Worm (Caenorhabditis elegans): ENCODE results near the gene tbh-1.
"Not testable (repeated sequence)": the region's sequence is repeated elsewhere in the genome, so short reads cannot be mapped to it uniquely, and the experiment has no call there.

The tbh-1 gene

DNA sequence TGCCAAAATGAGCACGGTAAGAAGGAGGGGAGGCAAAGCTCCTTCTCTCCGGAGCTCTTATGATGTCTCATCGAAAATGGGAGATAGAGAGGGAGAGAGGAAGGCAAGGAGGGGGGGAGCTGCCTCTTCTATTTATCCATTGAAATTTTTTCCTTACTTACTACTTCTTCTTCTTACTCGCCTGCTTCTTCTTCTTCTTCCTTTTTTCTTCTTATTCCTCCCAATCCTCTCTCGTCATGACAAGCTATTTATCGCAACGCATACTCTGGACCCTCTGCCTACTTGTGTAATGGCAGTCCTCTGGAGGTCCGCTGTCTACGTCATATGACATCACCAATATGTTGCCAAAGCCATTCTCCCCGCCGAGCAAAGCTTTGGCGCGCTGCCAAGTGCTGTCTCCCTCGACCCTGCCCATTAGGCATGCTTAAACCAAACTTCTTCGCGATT, 30.5 kb upstream of the tbh-1 start (continued):
- no peak for TF ChIP-seq vab-7 (GFP tag; IDR thresholded peaks at IDR 0.05)
- no peak for TF ChIP-seq R02D3.7 (tag; optimal IDR thresholded peaks at IDR 0.05)
- no peak for TF ChIP-seq madf-9 (GFP tag; conservative IDR thresholded peaks at IDR 0.05)
- no peak for TF ChIP-seq dpl-1 (GFP tag; optimal IDR thresholded peaks at IDR 0.05)
- no peak for TF ChIP-seq spr-3 (GFP tag; optimal IDR thresholded peaks at IDR 0.05)
- TF ChIP-seq mep-1 (tag; optimal IDR thresholded peaks at IDR 0.05): peak; percentile 51
- TF ChIP-seq F26F4.8 (GFP tag; conservative IDR thresholded peaks at IDR 0.05): no peak
- TF ChIP-seq Y5F2A.4 (GFP tag; optimal IDR thresholded peaks at IDR 0.05): no peak
- TF ChIP-seq nhr-111 (GFP tag; optimal IDR thresholded peaks at IDR 0.05): no peak

ce11 chrX:15533847-15534246, 29.2 kb upstream of the tbh-1 start:
- TF ChIP-seq unc-62 (GFP tag; optimal IDR thresholded peaks at IDR 0.05 in 1 of 2): peak in 1 of 2 experiments; percentile 30
- not testable (repeated sequence) for TF ChIP-seq unc-62 (tag; optimal IDR thresholded peaks at IDR 0.05)
- TF ChIP-seq set-16 (GFP tag; IDR thresholded peaks at IDR 0.05): peak; percentile 33; the same call in 1 of the 2 replicates

- 0 out of 2 replicates have a peak, but pooled peaks have one; percentile 17 for TF ChIP-seq egl-43 (GFP tag; IDR thresholded peaks at IDR 0.05)
- TF ChIP-seq fkh-10 (GFP tag; optimal IDR thresholded peaks at IDR 0.05): peak; percentile 20
- no peak for TF ChIP-seq fos-1 (tag; optimal IDR thresholded peaks at IDR 0.05)
Measured at ce11 chrX:15533260-15533659, 28.6 kb upstream of the tbh-1 start.

DNA sequence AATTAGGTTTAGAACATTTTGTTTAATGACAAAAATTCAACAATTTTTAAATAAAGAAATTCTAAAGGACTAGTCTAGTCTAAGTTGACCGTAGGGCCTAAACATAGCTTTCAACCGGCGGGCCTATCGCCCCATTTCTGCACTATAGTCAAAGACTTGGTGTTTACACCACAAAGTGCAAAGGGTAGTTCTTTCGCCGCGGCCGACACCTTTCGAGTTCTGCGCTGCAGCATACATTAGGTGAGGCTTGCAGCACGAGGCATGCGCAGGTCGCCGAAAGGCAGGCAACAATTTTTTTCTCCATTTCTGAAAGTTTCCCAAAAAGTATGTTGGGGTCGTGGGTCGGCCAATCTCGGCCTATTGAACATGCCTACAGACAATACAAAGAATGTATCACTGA, 23.8 kb upstream of the tbh-1 start:
- TF ChIP-seq zip-11 (GFP tag; IDR thresholded peaks at IDR 0.05) (no peak), ces-1 (GFP tag; optimal IDR thresholded peaks at IDR 0.05) (no peak), lin-29 (GFP tag; IDR thresholded peaks at IDR 0.05) (0 out of 2 replicates have a peak, but pooled peaks have one; percentile 22), ama-1 (optimal IDR thresholded peaks at IDR 0.05) (no peak)

- TF ChIP-seq F10B5.3 (tag; optimal IDR thresholded peaks at IDR 0.05) (no peak), nhr-48 (tag; optimal IDR thresholded peaks at IDR 0.05) (no peak), T26A8.4 (GFP tag; IDR thresholded peaks at IDR 0.05) (no peak), tra-1 (GFP tag; IDR thresholded peaks at IDR 0.05) (no peak), nhr-41 (GFP tag; IDR thresholded peaks at IDR 0.05) (no peak), D1046.2 (GFP tag; IDR thresholded peaks at IDR 0.05) (no peak), dve-1 (tag; optimal IDR thresholded peaks at IDR 0.05; ENCODE audit: insufficient read depth) (no peak), egl-43 (GFP tag; IDR thresholded peaks at IDR 0.05) (peak; percentile 68; the same call in 1 of the 2 replicates), tag-97 (GFP tag; IDR thresholded peaks at IDR 0.05) (0 out of 2 replicates have a peak, but pooled peaks have one; percentile 19), snpc-1.2 (GFP tag; IDR thresholded peaks at IDR 0.05) (0 out of 2 replicates have a peak, but pooled peaks have one; percentile 12), pha-4 (GFP tag; IDR thresholded peaks at IDR 0.05) (peak; percentile 62; the same call in 1 of the 2 replicates), pha-4 (tag; optimal IDR thresholded peaks at IDR 0.05) (no peak), aha-1 (tag) (peak; percentile 30), set-16 (GFP tag; IDR thresholded peaks at IDR 0.05) (peak; percentile 99), lim-7 (GFP tag; IDR thresholded peaks at IDR 0.05) (0 out of 2 replicates have a peak, but pooled peaks have one; percentile 15)
Measured at ce11 chrX:15515798-15516197, 11.1 kb upstream of the tbh-1 start.

- 0 out of 2 replicates have a peak, but pooled peaks have one; percentile 14 for TF ChIP-seq lim-7 (GFP tag; IDR thresholded peaks at IDR 0.05)
- no peak for TF ChIP-seq dmd-9 (GFP tag; IDR thresholded peaks at IDR 0.05)
- TF ChIP-seq set-16 (GFP tag; IDR thresholded peaks at IDR 0.05): peak; percentile 59
- TF ChIP-seq ztf-11 (tag; optimal IDR thresholded peaks at IDR 0.05): no peak
- TF ChIP-seq daf-19 (GFP tag; conservative IDR thresholded peaks at IDR 0.05): no peak
- peak; percentile 7 for TF ChIP-seq mxl-3 (GFP tag; optimal IDR thresholded peaks at IDR 0.05)
- no peak for TF ChIP-seq mdl-1 (tag; optimal IDR thresholded peaks at IDR 0.05)
- no peak for TF ChIP-seq T26A8.4 (GFP tag; IDR thresholded peaks at IDR 0.05)
Measured at ce11 chrX:15514547-15514946, 9.9 kb upstream of the tbh-1 start.

Measured in whole organism, L4 larva.